Fruit fly (Drosophila melanogaster): ENCODE data around the gene Acbp4.
A peak's percentile ranks its signal among the peaks of the same experiment; 100 is the strongest.

- TF ChIP-seq net (GFP tag; optimal IDR thresholded peaks at IDR 0.05) (peak; percentile 13), eg (GFP tag; IDR thresholded peaks at IDR 0.05) (peak; percentile 56; the same call in 1 of the 3 replicates), CG31627 (GFP tag; optimal IDR thresholded peaks at IDR 0.05) (no peak), Ets96B (tag; optimal IDR thresholded peaks at IDR 0.05) (peak; percentile 39), CG8632 (GFP tag; optimal IDR thresholded peaks at IDR 0.05) (peak; percentile 26), CG8119 (GFP tag; IDR thresholded peaks at IDR 0.05) (no peak), Eip78C (GFP tag) (peak; percentile 79)
Observed at dm6 chr3L:7090764-7091163, 37.3 kb downstream of the Acbp4 start.
